Worm (Caenorhabditis elegans) whole organism, L4 larva: ENCODE results near the gene asns-2.
A peak's percentile ranks its signal among the peaks of the same experiment; 100 is the strongest.

Experiments used
- D1046.2 ChIP-seq: fragments of 200-800 bp; sonication (Bioruptor generic); IDR thresholded peaks from 2 replicates; pipeline ENCODE4 v1.3.6; 2022; ENCODE audit warnings: missing genetic modification characterization, missing compliant biosample characterization
- F10B5.3 ChIP-seq: sonication (generic microtip); optimal IDR thresholded peaks from 2 replicates; lab custom pipeline; 2016; ENCODE audit warnings: mild to moderate bottlenecking, missing genetic modification characterization, missing compliant biosample characterization
- F37D6.2 ChIP-seq: sonication (generic microtip); optimal IDR thresholded peaks from 2 replicates; lab custom pipeline; 2016; ENCODE audit warnings: mild to moderate bottlenecking, missing genetic modification characterization, missing compliant biosample characterization
- T20F7.1 ChIP-seq: fragments of 200-800 bp; sonication (Bioruptor generic); optimal IDR thresholded peaks from 2 replicates; lab custom pipeline; 2018; ENCODE audit warnings: mild to moderate bottlenecking, missing genetic modification characterization, missing compliant biosample characterization
- T26A8.4 ChIP-seq: fragments of 200-800 bp; sonication (Bioruptor generic); IDR thresholded peaks from 2 replicates; pipeline ENCODE4 v1.3.6; 2022; ENCODE audit warnings: missing genetic modification characterization, missing compliant biosample characterization
- Y105C5A.15 ChIP-seq: fragments of 200-800 bp; sonication (Bioruptor generic); IDR thresholded peaks from 2 replicates; pipeline ENCODE4 v1.3.6; 2022; ENCODE audit warnings: missing genetic modification characterization, missing compliant biosample characterization
- Y48G9A.11 ChIP-seq: fragments of 200-800 bp; sonication (Bioruptor generic); IDR thresholded peaks from 2 replicates; pipeline ENCODE4 v1.3.6; 2022; ENCODE audit warnings: missing genetic modification reagents, missing genetic modification characterization, missing compliant biosample characterization
- ZK546.5 ChIP-seq, 2 experiments: sonication (generic microtip); optimal IDR thresholded peaks; 2 replicates each; lab custom pipeline; 2017; ENCODE audit warnings: missing biosample characterization in 2 of 2, missing genetic modification characterization in 2 of 2
- aha-1 ChIP-seq: fragments of 150-350 bp; peaks from one replicate; lab custom pipeline; 2014; ENCODE audit warnings: missing biosample characterization, missing genetic modification characterization
- attf-4 ChIP-seq: sonication (generic microtip); optimal IDR thresholded peaks from 3 replicates; lab custom pipeline; 2017; ENCODE audit warnings: missing biosample characterization, missing genetic modification characterization
- ceh-62 ChIP-seq: sonication (generic microtip); optimal IDR thresholded peaks from 2 replicates; lab custom pipeline; 2017; ENCODE audit warnings: missing biosample characterization, missing genetic modification characterization
- ces-1 ChIP-seq: fragments of 150-350 bp; sonication (generic microtip); optimal IDR thresholded peaks from 4 replicates; lab custom pipeline; 2014; ENCODE audit warnings: missing biosample characterization, missing genetic modification reagents, missing genetic modification characterization
- dmd-6 ChIP-seq: fragments of 200-800 bp; sonication (Bioruptor generic); IDR thresholded peaks from 2 replicates; pipeline ENCODE4 v1.3.6; 2022; ENCODE audit warnings: missing genetic modification reagents, missing genetic modification characterization, missing compliant biosample characterization
- dmd-9 ChIP-seq: fragments of 200-800 bp; sonication (Bioruptor generic); IDR thresholded peaks from 2 replicates; pipeline ENCODE4 v1.3.6; 2022; ENCODE audit warnings: missing genetic modification reagents, missing genetic modification characterization, missing compliant biosample characterization
- dpl-1 ChIP-seq: fragments of 150-350 bp; optimal IDR thresholded peaks from 2 replicates; lab custom pipeline; 2014; ENCODE audit warnings: missing biosample characterization, missing genetic modification reagents, missing genetic modification characterization
- dve-1 ChIP-seq: sonication (generic microtip); optimal IDR thresholded peaks from 2 replicates; lab custom pipeline; 2017; ENCODE audit warnings: antibody characterized with exemption, mild to moderate bottlenecking, missing genetic modification characterization, missing compliant biosample characterization; ENCODE audit not compliant: insufficient read depth
- fos-1 ChIP-seq: fragments of 150-350 bp; optimal IDR thresholded peaks from 2 replicates; lab custom pipeline; 2014; ENCODE audit warnings: missing biosample characterization, missing genetic modification characterization
- gei-8 ChIP-seq: fragments of 200-800 bp; sonication (Bioruptor generic); optimal IDR thresholded peaks from 2 replicates; lab custom pipeline; 2018; ENCODE audit warnings: mild to moderate bottlenecking, missing genetic modification characterization, missing compliant biosample characterization
- hlh-11 ChIP-seq: fragments of 200-800 bp; sonication (Bioruptor generic); optimal IDR thresholded peaks from 2 replicates; lab custom pipeline; 2018; ENCODE audit warnings: mild to moderate bottlenecking, missing genetic modification characterization, missing compliant biosample characterization
- jun-1 ChIP-seq: fragments of 150-350 bp; optimal IDR thresholded peaks from 2 replicates; lab custom pipeline; 2014; ENCODE audit warnings: missing biosample characterization, missing genetic modification reagents, missing genetic modification characterization
- lin-13 ChIP-seq: fragments of 150-350 bp; optimal IDR thresholded peaks from 2 replicates; lab custom pipeline; 2014; ENCODE audit warnings: missing biosample characterization, missing genetic modification reagents, missing genetic modification characterization
- lin-38 ChIP-seq: fragments of 200-800 bp; sonication (Bioruptor generic); IDR thresholded peaks from 2 replicates; pipeline ENCODE4 v1.3.6; 2022; ENCODE audit warnings: missing genetic modification reagents, missing genetic modification characterization, missing compliant biosample characterization
- lsy-2 ChIP-seq, 2 experiments: fragments of 150-350 bp in 1 of 2; sonication (generic microtip) in 1 of 2; optimal IDR thresholded peaks; 2 replicates each; lab custom pipeline; 2014 to 2017; ENCODE audit warnings: missing biosample characterization in 2 of 2, missing genetic modification characterization in 2 of 2
- madf-9 ChIP-seq: fragments of 200-800 bp; sonication (Bioruptor generic); conservative IDR thresholded peaks from 2 replicates; pipeline ENCODE4 v1.3.6; 2022; ENCODE audit warnings: missing genetic modification reagents, missing genetic modification characterization, missing compliant biosample characterization
- mdl-1 ChIP-seq, 2 experiments: fragments of 150-350 bp in 1 of 2; sonication (generic microtip) in 1 of 2; optimal IDR thresholded peaks; 2 replicates each; lab custom pipeline; 2014 to 2017; ENCODE audit warnings: missing biosample characterization in 2 of 2, missing genetic modification characterization in 2 of 2
- mep-1 ChIP-seq: fragments of 150-350 bp; sonication (generic microtip); optimal IDR thresholded peaks from 3 replicates; lab custom pipeline; 2014; ENCODE audit warnings: missing biosample characterization, missing genetic modification characterization
- mes-2 ChIP-seq: sonication (generic microtip); optimal IDR thresholded peaks from 2 replicates; lab custom pipeline; 2016; ENCODE audit warnings: missing genotype, mild to moderate bottlenecking, missing genetic modification characterization, missing compliant biosample characterization; ENCODE audit not compliant: poor library complexity, severe bottlenecking
- mxl-2 ChIP-seq: fragments of 200-800 bp; sonication (Bioruptor generic); conservative IDR thresholded peaks from 2 replicates; pipeline ENCODE4 v1.3.6; 2022; ENCODE audit warnings: missing genetic modification reagents, missing genetic modification characterization, missing compliant biosample characterization
- nhr-111 ChIP-seq: fragments of 200-800 bp; sonication (Bioruptor generic); optimal IDR thresholded peaks from 2 replicates; lab custom pipeline; 2018; ENCODE audit warnings: mild to moderate bottlenecking, missing genetic modification characterization, missing compliant biosample characterization
- nhr-28 ChIP-seq: fragments of 150-350 bp; optimal IDR thresholded peaks from 2 replicates; lab custom pipeline; 2014; ENCODE audit warnings: missing biosample characterization, missing genetic modification characterization
- nhr-42 ChIP-seq: fragments of 200-800 bp; sonication (Bioruptor generic); IDR thresholded peaks from 2 replicates; pipeline ENCODE4 v1.3.6; 2022; ENCODE audit warnings: missing genetic modification characterization, missing compliant biosample characterization
- nhr-48 ChIP-seq: sonication (generic microtip); optimal IDR thresholded peaks from 2 replicates; lab custom pipeline; 2016; ENCODE audit warnings: mild to moderate bottlenecking, missing genetic modification characterization, missing compliant biosample characterization
- nhr-6 ChIP-seq: fragments of 150-350 bp; optimal IDR thresholded peaks from 2 replicates; lab custom pipeline; 2014; ENCODE audit warnings: missing biosample characterization, missing genetic modification characterization
- nhr-77 ChIP-seq: fragments of 150-350 bp; optimal IDR thresholded peaks from 2 replicates; lab custom pipeline; 2014; ENCODE audit warnings: missing biosample characterization, missing genetic modification characterization
- sdz-12 ChIP-seq: fragments of 200-800 bp; sonication (Bioruptor generic); optimal IDR thresholded peaks from 2 replicates; lab custom pipeline; 2018; ENCODE audit warnings: mild to moderate bottlenecking, missing genetic modification characterization, missing compliant biosample characterization
- set-16 ChIP-seq: fragments of 200-800 bp; sonication (Bioruptor generic); IDR thresholded peaks from 2 replicates; pipeline ENCODE4 v1.3.6; 2022; ENCODE audit warnings: missing genetic modification reagents, missing genetic modification characterization, missing compliant biosample characterization
- skn-1 ChIP-seq: fragments of 150-350 bp; optimal IDR thresholded peaks from 2 replicates; lab custom pipeline; 2014; ENCODE audit warnings: missing biosample characterization, missing genetic modification characterization
- snpc-1.2 ChIP-seq: fragments of 200-800 bp; sonication (Bioruptor generic); IDR thresholded peaks from 2 replicates; pipeline ENCODE4 v1.3.6; 2022; ENCODE audit warnings: missing genetic modification reagents, missing genetic modification characterization, missing compliant biosample characterization
- spr-1 ChIP-seq: sonication (generic microtip); optimal IDR thresholded peaks from 2 replicates; lab custom pipeline; 2016; ENCODE audit warnings: mild to moderate bottlenecking, missing genetic modification characterization, missing compliant biosample characterization
- tag-97 ChIP-seq: fragments of 200-800 bp; sonication (Bioruptor generic); IDR thresholded peaks from 2 replicates; pipeline ENCODE4 v1.3.6; 2022; ENCODE audit warnings: missing genetic modification characterization, missing compliant biosample characterization
- unc-62 ChIP-seq, 3 experiments: fragments of 150-350 bp in 1 of 3; sonication (generic microtip); optimal IDR thresholded peaks in 2 of 3; peaks in 1 of 3; 1 replicate in 1 of 3; 2 replicates in 2 of 3; lab custom pipeline; 2014 to 2017; ENCODE audit warnings: missing biosample characterization in 3 of 3, missing genetic modification characterization in 3 of 3, missing genetic modification reagents in 3 of 3, missing genotype in 1 of 3
- zfp-2 ChIP-seq: sonication (generic microtip); optimal IDR thresholded peaks from 2 replicates; lab custom pipeline; 2016; ENCODE audit warnings: mild to moderate bottlenecking, missing genetic modification characterization, missing compliant biosample characterization
- zip-11 ChIP-seq: fragments of 200-800 bp; sonication (Bioruptor generic); IDR thresholded peaks from 2 replicates; pipeline ENCODE4 v1.3.6; 2022; ENCODE audit warnings: missing genetic modification characterization, missing compliant biosample characterization
- zip-2 ChIP-seq: fragments of 150-350 bp; optimal IDR thresholded peaks from 2 replicates; lab custom pipeline; 2014; ENCODE audit warnings: missing biosample characterization, missing genetic modification characterization

Gene asns-2

DNA sequence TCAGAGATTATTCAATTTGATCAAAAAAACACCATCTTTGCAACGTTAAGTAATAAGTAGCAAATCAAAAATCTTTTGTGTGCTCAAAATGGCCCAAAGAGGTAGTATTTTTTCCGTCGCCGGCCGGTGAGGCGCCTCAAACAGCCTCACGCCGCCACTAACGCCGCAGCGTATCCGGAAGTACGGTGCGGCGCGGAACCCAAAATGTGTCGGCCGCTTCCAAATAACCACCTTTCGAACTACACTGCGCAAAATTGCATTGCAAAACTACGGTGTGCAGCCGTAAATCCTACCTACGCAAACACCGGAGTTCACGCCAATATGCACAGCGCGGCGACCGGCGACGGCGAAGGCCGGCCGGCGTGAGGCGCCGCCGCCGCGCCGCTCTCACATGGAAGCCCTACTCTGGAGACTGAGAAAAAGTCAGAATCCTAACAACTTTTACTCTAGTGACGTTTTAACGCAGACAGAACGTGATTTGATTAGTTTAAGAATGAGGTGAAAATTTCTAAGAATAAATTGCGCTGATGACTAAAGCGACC, 9.0 kb downstream of the asns-2 start (continued):
- TF ChIP-seq Y48G9A.11 = 0 out of 2 replicates have a peak, but pooled peaks have one; percentile 26
- TF ChIP-seq mxl-2 (GFP tag; lab: Robert Waterston, UW) = no peak
- no peak for TF ChIP-seq mes-2 (tag; lab: Kevin White, UChicago)
- TF ChIP-seq zfp-2 (tag; lab: Kevin White, UChicago) = no peak
- TF ChIP-seq mep-1 (tag; lab: Kevin White, UChicago) = no peak
- TF ChIP-seq lin-38 (GFP tag; lab: Robert Waterston, UW) = no peak
- TF ChIP-seq T20F7.1 (GFP tag; lab: Kevin White, UChicago) = no peak
- TF ChIP-seq snpc-1.2 (GFP tag; lab: Robert Waterston, UW) = peak; percentile 49; the same call in 1 of the 2 replicates
- TF ChIP-seq tag-97 (GFP tag; lab: Robert Waterston, UW) = no peak
- TF ChIP-seq D1046.2 (GFP tag; lab: Robert Waterston, UW) = 0 out of 2 replicates have a peak, but pooled peaks have one; percentile 25
- TF ChIP-seq dmd-9 (GFP tag; lab: Robert Waterston, UW) = no peak
- TF ChIP-seq jun-1 (tag; lab: Kevin White, UChicago) = no peak
- no peak for TF ChIP-seq Y105C5A.15 (GFP tag; lab: Robert Waterston, UW)
- TF ChIP-seq set-16 (GFP tag; lab: Robert Waterston, UW) = peak; percentile 88
- TF ChIP-seq attf-4 (tag; lab: Kevin White, UChicago) = no peak
- TF ChIP-seq nhr-6 (tag; lab: Kevin White, UChicago) = no peak
- TF ChIP-seq ces-1 (GFP tag; lab: Kevin White, UChicago) = no peak
- TF ChIP-seq skn-1 (tag; lab: Kevin White, UChicago) = no peak
- TF ChIP-seq dpl-1 = no peak
- TF ChIP-seq zip-2 (tag; lab: Kevin White, UChicago) = no peak
- TF ChIP-seq, all 104 proteins: peak for 6

DNA sequence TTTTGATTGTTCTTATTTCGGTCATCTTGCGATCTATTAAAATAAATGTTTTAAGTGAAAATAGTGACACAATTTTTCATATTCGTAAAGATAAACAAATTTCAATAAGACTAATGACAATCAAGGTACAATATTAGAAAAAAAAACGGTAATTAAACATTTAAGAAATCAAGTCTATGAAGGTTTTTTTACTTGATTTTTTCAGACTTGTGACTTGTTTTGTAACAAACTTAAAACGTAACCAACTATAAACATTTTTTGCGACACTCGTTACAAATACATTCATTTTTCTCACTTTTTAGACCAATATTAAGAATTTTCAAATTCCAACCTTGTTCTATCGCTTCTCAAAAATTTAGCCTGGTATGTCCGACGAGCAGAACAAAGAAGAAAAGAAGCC, 11.4 kb downstream of the asns-2 start, which contains the start of gene M02D8.2:
Gene M02D8.2 (plus strand): TSS at position 301 of the 400 bp plus-strand sequence.
- TF ChIP-seq lsy-2 (tag; optimal IDR thresholded peaks at IDR 0.05; lab: Kevin White, UChicago) = no peak
- peak; percentile 65 for TF ChIP-seq aha-1 (tag; lab: Kevin White, UChicago)

DNA sequence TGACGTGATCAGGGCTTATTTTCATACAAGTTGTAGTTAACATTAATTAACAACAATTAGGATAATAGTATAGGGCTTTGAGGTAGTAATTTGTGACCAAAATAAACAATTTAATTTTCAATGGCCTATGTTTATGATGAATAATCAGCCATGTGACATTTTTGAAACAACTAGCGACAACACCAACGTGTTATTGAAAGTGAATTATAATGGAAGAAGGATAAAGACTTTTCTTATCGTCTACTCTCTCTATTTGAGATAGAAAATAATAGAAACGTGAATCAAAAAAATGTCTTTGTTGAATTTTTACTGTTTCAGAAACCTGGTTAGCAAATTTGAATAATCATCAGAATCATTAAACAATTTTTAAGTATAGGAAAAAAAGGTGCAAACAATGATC, 12.9 kb downstream of the asns-2 start:
- TF ChIP-seq sdz-12 (GFP tag; lab: Kevin White, UChicago) (no peak), madf-9 (GFP tag; lab: Robert Waterston, UW) (no peak), F10B5.3 (tag; lab: Kevin White, UChicago) (no peak), dmd-6 (GFP tag; lab: Robert Waterston, UW) (no peak), fos-1 (no peak), jun-1 (tag; lab: Kevin White, UChicago) (no peak), zip-11 (GFP tag; lab: Robert Waterston, UW) (no peak)

- TF ChIP-seq lin-13 (GFP tag; lab: Kevin White, UChicago) = peak; percentile 10
- no peak for TF ChIP-seq gei-8
- TF ChIP-seq dmd-6 (GFP tag; lab: Robert Waterston, UW) = 0 out of 2 replicates have a peak, but pooled peaks have one; percentile 16
- peak; percentile 70 for TF ChIP-seq hlh-11 (tag; lab: Kevin White, UChicago)
- peak; percentile 10 for TF ChIP-seq F37D6.2 (tag; lab: Kevin White, UChicago)
- no peak for TF ChIP-seq nhr-48 (tag; lab: Kevin White, UChicago)
- TF ChIP-seq T26A8.4 (GFP tag; lab: Robert Waterston, UW) = no peak
- no peak for TF ChIP-seq D1046.2 (GFP tag; lab: Robert Waterston, UW)
- peak; percentile 71 for TF ChIP-seq dve-1 (tag; lab: Kevin White, UChicago)
- peak; percentile 10 for TF ChIP-seq nhr-6 (tag; lab: Kevin White, UChicago)
- peak in 1 of 2 experiments; percentile 77 for TF ChIP-seq mdl-1 (tag; optimal IDR thresholded peaks at IDR 0.05; lab: Kevin White, UChicago)
- TF ChIP-seq nhr-111 (GFP tag; lab: Kevin White, UChicago) = no peak
- no peak for TF ChIP-seq unc-62 (GFP tag; optimal IDR thresholded peaks at IDR 0.05 in 1 of 2; lab: Kevin White, UChicago)
- TF ChIP-seq unc-62 (tag; optimal IDR thresholded peaks at IDR 0.05; lab: Kevin White, UChicago) = no peak
- peak; percentile 62 for TF ChIP-seq mes-2 (tag; lab: Kevin White, UChicago)
- peak; percentile 98 for TF ChIP-seq aha-1 (tag; lab: Kevin White, UChicago)
- TF ChIP-seq nhr-77 = peak; percentile 45
- TF ChIP-seq nhr-28 = peak; percentile 89
- no peak for TF ChIP-seq spr-1 (tag; lab: Kevin White, UChicago)
- TF ChIP-seq ceh-62 (tag; lab: Kevin White, UChicago) = no peak
- no peak for TF ChIP-seq set-16 (GFP tag; lab: Robert Waterston, UW)
- no peak for TF ChIP-seq ZK546.5 (tag; optimal IDR thresholded peaks at IDR 0.05; lab: Kevin White, UChicago)
- TF ChIP-seq lsy-2 (tag; optimal IDR thresholded peaks at IDR 0.05; lab: Kevin White, UChicago) = peak in 1 of 2 experiments; percentile 69
- TF ChIP-seq nhr-42 = no peak
These were observed 13.7 kb downstream of the asns-2 start, which contains the start of gene M02D8.3 for ce11 chrX:8736965-8737464. TSS of gene M02D8.3 (minus strand) at chrX:8737015.
